Fruit fly (Drosophila melanogaster) whole organism, prepupa: ENCODE data around the gene Polr2H.
A peak's percentile ranks its signal among the peaks of the same experiment; 100 is the strongest.

ENCODE experiments used
- Blimp-1 ChIP-seq: fragments of 200-800 bp; sonication (Bioruptor generic); optimal IDR thresholded peaks from 3 replicates; lab custom pipeline; 2017; ENCODE audit warnings: missing biosample characterization, missing genetic modification characterization, mild to moderate bottlenecking, moderate library complexity, missing genetic modification reagents
- CG10631 ChIP-seq: fragments of 200-800 bp; sonication (Bioruptor generic); optimal IDR thresholded peaks from 2 replicates; lab custom pipeline; 2016; ENCODE audit warnings: missing biosample characterization, missing genetic modification characterization
- CG10669 ChIP-seq: fragments of 200-800 bp; sonication (Bioruptor generic); optimal IDR thresholded peaks from 3 replicates; lab custom pipeline; 2018; ENCODE audit warnings: missing biosample characterization, mild to moderate bottlenecking, missing genetic modification characterization, moderate library complexity
- CG11294 ChIP-seq: fragments of 200-800 bp; sonication (Bioruptor generic); IDR thresholded peaks from 2 replicates; pipeline ENCODE4 v1.3.6; 2022; ENCODE audit warnings: missing biosample characterization, missing genetic modification characterization
- CG15336 ChIP-seq: fragments of 200-800 bp; sonication (Bioruptor generic); IDR thresholded peaks from 2 replicates; pipeline ENCODE4 v1.3.6; 2022; ENCODE audit warnings: missing biosample characterization, missing genetic modification characterization
- CG1621 ChIP-seq: fragments of 200-800 bp; sonication (Bioruptor generic); optimal IDR thresholded peaks from 3 replicates; lab custom pipeline; 2018; ENCODE audit warnings: missing biosample characterization, mild to moderate bottlenecking, missing genetic modification characterization
- CG16779 ChIP-seq: fragments of 200-800 bp; sonication (Bioruptor generic); optimal IDR thresholded peaks from 3 replicates; lab custom pipeline; 2017; ENCODE audit warnings: missing biosample characterization, mild to moderate bottlenecking, missing genetic modification characterization
- CG31627 ChIP-seq: fragments of 200-800 bp; sonication (Bioruptor generic); optimal IDR thresholded peaks from 3 replicates; lab custom pipeline; 2016; ENCODE audit warnings: missing biosample characterization, missing genetic modification characterization
- CG32006 ChIP-seq: fragments of 200-800 bp; sonication (Bioruptor generic); optimal IDR thresholded peaks from 3 replicates; lab custom pipeline; 2017; ENCODE audit warnings: missing biosample characterization, mild to moderate bottlenecking, missing genetic modification characterization
- CG34406 ChIP-seq: fragments of 200-800 bp; sonication (Bioruptor generic); optimal IDR thresholded peaks from 3 replicates; lab custom pipeline; 2016; ENCODE audit warnings: missing biosample characterization, missing genetic modification characterization
- CG3919 ChIP-seq: fragments of 200-800 bp; sonication (Bioruptor generic); optimal IDR thresholded peaks from 3 replicates; lab custom pipeline; 2016; ENCODE audit warnings: missing biosample characterization, missing genetic modification characterization
- CG4318 ChIP-seq: fragments of 200-800 bp; sonication (Bioruptor generic); optimal IDR thresholded peaks from 3 replicates; lab custom pipeline; 2017; ENCODE audit warnings: missing biosample characterization, mild to moderate bottlenecking, missing genetic modification characterization
- CG6276 ChIP-seq: fragments of 200-800 bp; sonication (Bioruptor generic); optimal IDR thresholded peaks from 2 replicates; lab custom pipeline; 2017; ENCODE audit warnings: missing biosample characterization, mild to moderate bottlenecking, missing genetic modification characterization
- CG6808 ChIP-seq: fragments of 200-800 bp; sonication (Bioruptor generic); optimal IDR thresholded peaks from 3 replicates; lab custom pipeline; 2017; ENCODE audit warnings: missing biosample characterization, missing genetic modification characterization, mild to moderate bottlenecking, moderate library complexity, missing genetic modification reagents
- CG7368 ChIP-seq: fragments of 200-800 bp; sonication (Bioruptor generic); optimal IDR thresholded peaks from 3 replicates; lab custom pipeline; 2016; ENCODE audit warnings: missing biosample characterization, missing genetic modification characterization
- CG8119 ChIP-seq: fragments of 200-800 bp; sonication (Bioruptor generic); IDR thresholded peaks from 3 replicates; pipeline ENCODE4 v1.3.6; 2022; ENCODE audit warnings: missing biosample characterization, missing genetic modification characterization
- CG8632 ChIP-seq: fragments of 200-800 bp; sonication (Bioruptor generic); optimal IDR thresholded peaks from 3 replicates; lab custom pipeline; 2016; ENCODE audit warnings: missing biosample characterization, missing genetic modification characterization
- Eip78C ChIP-seq: fragments of 200-800 bp; sonication (Bioruptor generic); peaks from one replicate; lab custom pipeline; 2016; ENCODE audit warnings: missing biosample characterization, missing genetic modification characterization
- Ets21C ChIP-seq: fragments of 200-800 bp; sonication (Bioruptor generic); optimal IDR thresholded peaks from 3 replicates; lab custom pipeline; 2016; ENCODE audit warnings: missing biosample characterization, missing genetic modification characterization
- Ets96B ChIP-seq: fragments of 200-800 bp; optimal IDR thresholded peaks from 2 replicates; lab custom pipeline; 2019; ENCODE audit warnings: missing biosample characterization, mild to moderate bottlenecking, missing genetic modification characterization, moderate library complexity
- Hr38 ChIP-seq: sonication (Bioruptor generic); optimal IDR thresholded peaks from 2 replicates; lab custom pipeline; 2016; ENCODE audit warnings: missing biosample characterization, missing genetic modification characterization
- Lpt ChIP-seq: fragments of 200-800 bp; sonication (Bioruptor generic); optimal IDR thresholded peaks from 3 replicates; lab custom pipeline; 2016; ENCODE audit warnings: missing biosample characterization, missing genetic modification characterization
- Met ChIP-seq: fragments of 200-800 bp; sonication (Bioruptor generic); optimal IDR thresholded peaks from 3 replicates; lab custom pipeline; 2016; ENCODE audit warnings: missing biosample characterization, missing genetic modification characterization
- OdsH ChIP-seq: fragments of 200-800 bp; sonication (Bioruptor generic); optimal IDR thresholded peaks from 3 replicates; lab custom pipeline; 2016; ENCODE audit warnings: missing biosample characterization, missing genetic modification characterization
- Sox15 ChIP-seq: fragments of 200-800 bp; sonication (Bioruptor generic); optimal IDR thresholded peaks from 3 replicates; lab custom pipeline; 2016; ENCODE audit warnings: missing biosample characterization, missing genetic modification characterization
- cyc ChIP-seq: fragments of 200-800 bp; sonication (Bioruptor generic); optimal IDR thresholded peaks from 3 replicates; lab custom pipeline; 2016; ENCODE audit warnings: missing biosample characterization, missing genetic modification characterization
- dac ChIP-seq: fragments of 200-800 bp; sonication (Bioruptor generic); optimal IDR thresholded peaks from 2 replicates; lab custom pipeline; 2017; ENCODE audit warnings: missing biosample characterization, mild to moderate bottlenecking, missing genetic modification characterization
- dsx ChIP-seq: fragments of 200-800 bp; optimal IDR thresholded peaks from 3 replicates; lab custom pipeline; 2019; ENCODE audit warnings: missing biosample characterization, mild to moderate bottlenecking, missing genetic modification characterization, moderate library complexity; ENCODE audit not compliant: poor library complexity, severe bottlenecking
- esn ChIP-seq: fragments of 200-800 bp; sonication (Bioruptor generic); optimal IDR thresholded peaks from 2 replicates; lab custom pipeline; 2016; ENCODE audit warnings: missing biosample characterization, mild to moderate bottlenecking, missing genetic modification characterization, moderate library complexity
- fd59A ChIP-seq: fragments of 200-800 bp; sonication (Bioruptor generic); optimal IDR thresholded peaks from 2 replicates; lab custom pipeline; 2017; ENCODE audit warnings: missing biosample characterization, mild to moderate bottlenecking, missing genetic modification characterization, missing genetic modification reagents
- fkh ChIP-seq: fragments of 200-800 bp; sonication (Bioruptor generic); optimal IDR thresholded peaks from 3 replicates; lab custom pipeline; 2017; ENCODE audit warnings: missing biosample characterization, mild to moderate bottlenecking, missing genetic modification characterization, moderate library complexity
- net ChIP-seq: fragments of 200-800 bp; sonication (Bioruptor generic); optimal IDR thresholded peaks from 3 replicates; lab custom pipeline; 2016; ENCODE audit warnings: missing biosample characterization, missing genetic modification characterization
- salr ChIP-seq, 2 experiments: fragments of 200-800 bp; sonication (Bioruptor generic); optimal IDR thresholded peaks; 3 replicates each; lab custom pipeline; 2016 to 2018; ENCODE audit warnings: missing biosample characterization in 2 of 2, missing genetic modification characterization in 2 of 2, mild to moderate bottlenecking in 1 of 2

Polr2H gene

dm6 chr3L:21739017-21739730 lies 10.4 kb downstream of the Polr2H start (continued):
- no peak for TF ChIP-seq dac
- peak; percentile 25 for TF ChIP-seq CG31627 (GFP tag; lab: Kevin White, UChicago)
- no peak for TF ChIP-seq Hr38
- TF ChIP-seq Blimp-1 (GFP tag; lab: Kevin White, UChicago), result no peak
- TF ChIP-seq CG1621 (tag; lab: Kevin White, UChicago), result no peak
- no peak for TF ChIP-seq CG6808 (GFP tag; lab: Kevin White, UChicago)
- TF ChIP-seq OdsH, result peak; percentile 8
- TF ChIP-seq Ets96B (tag; lab: Kevin White, UChicago), result no peak
- no peak for TF ChIP-seq CG11294 (GFP tag; lab: Robert Waterston, UW)
- peak; percentile 34 for TF ChIP-seq dsx
- TF ChIP-seq CG3919 (GFP tag; lab: Kevin White, UChicago), result peak; percentile 12
- peak; percentile 25 for TF ChIP-seq Sox15 (GFP tag; lab: Kevin White, UChicago)
- TF ChIP-seq CG8632 (GFP tag; lab: Kevin White, UChicago), result peak; percentile 23
- TF ChIP-seq esn (GFP tag; lab: Kevin White, UChicago), result peak; percentile 50
- TF ChIP-seq CG10631 (GFP tag; lab: Kevin White, UChicago), result no peak
- peak; percentile 26 for TF ChIP-seq CG32006 (GFP tag; lab: Kevin White, UChicago)
- TF ChIP-seq net (GFP tag; lab: Kevin White, UChicago), result no peak
- no peak for TF ChIP-seq CG7368 (GFP tag; lab: Kevin White, UChicago)
- peak; percentile 20 for TF ChIP-seq CG4318 (GFP tag; lab: Kevin White, UChicago)
- TF ChIP-seq CG6276 (GFP tag; lab: Kevin White, UChicago), result no peak
- peak; percentile 5 for TF ChIP-seq CG34406 (GFP tag; lab: Kevin White, UChicago)
- 0 out of 3 replicates have a peak, but pooled peaks have one; percentile 14 for TF ChIP-seq CG8119 (GFP tag; lab: Robert Waterston, UW)
- no peak for TF ChIP-seq cyc (GFP tag; lab: Kevin White, UChicago)
- no peak for TF ChIP-seq fd59A

DNA sequence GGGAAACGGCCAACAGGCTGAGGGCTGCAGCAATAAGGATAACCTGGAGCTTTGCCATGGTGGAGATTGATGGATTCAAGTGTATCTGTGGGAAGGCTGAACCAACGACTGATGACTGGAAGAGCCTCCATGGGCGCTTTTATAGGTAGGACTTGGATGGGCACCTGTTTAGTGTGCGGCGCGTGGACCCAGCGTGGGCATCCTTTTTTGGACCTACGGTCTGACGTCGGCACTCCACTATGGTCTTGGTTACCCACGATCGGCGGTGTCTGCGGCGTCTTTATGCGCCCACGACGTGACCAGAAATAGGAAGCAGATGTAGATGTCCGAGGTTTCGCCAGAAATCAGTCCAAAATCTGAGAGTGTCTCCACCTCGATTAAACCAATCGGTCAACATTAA lies 11.5 kb downstream of the Polr2H start, which contains the start of gene CG14566:
CG14566 (minus strand) TSS at position 101 of the 400 bp plus-strand sequence.
- TF ChIP-seq salr (GFP tag; optimal IDR thresholded peaks at IDR 0.05; lab: Kevin White, UChicago), result no peak
- no peak for TF ChIP-seq CG8632 (GFP tag; lab: Kevin White, UChicago)
- TF ChIP-seq Ets21C (GFP tag; lab: Kevin White, UChicago), result no peak

- TF ChIP-seq CG4318 (GFP tag; lab: Kevin White, UChicago) (no peak), fd59A (no peak), CG11294 (GFP tag; lab: Robert Waterston, UW) (no peak), CG10631 (GFP tag; lab: Kevin White, UChicago) (no peak), Lpt (GFP tag; lab: Kevin White, UChicago) (no peak), CG15336 (GFP tag; lab: Robert Waterston, UW) (no peak), Met (GFP tag; lab: Kevin White, UChicago) (no peak), CG10669 (GFP tag; lab: Kevin White, UChicago) (no peak), CG6276 (GFP tag; lab: Kevin White, UChicago) (no peak), CG8119 (GFP tag; lab: Robert Waterston, UW) (no peak), CG3919 (GFP tag; lab: Kevin White, UChicago) (no peak), CG32006 (GFP tag; lab: Kevin White, UChicago) (no peak), Ets21C (GFP tag; lab: Kevin White, UChicago) (no peak), Eip78C (GFP tag; lab: Kevin White, UChicago) (no peak), fkh (GFP tag; lab: Kevin White, UChicago) (no peak), CG16779 (tag; lab: Kevin White, UChicago) (no peak)
- TF ChIP-seq, all 60 proteins: peak for 0
Measured at dm6 chr3L:21741234-21741633, 12.5 kb downstream of the Polr2H start, which contains the start of gene CG14572. Gene CG14572, plus strand, starts transcription at chr3L:21741534.
